Worm (Caenorhabditis elegans): Measurements from ENCODE around the gene W08A12.3.

DNA sequence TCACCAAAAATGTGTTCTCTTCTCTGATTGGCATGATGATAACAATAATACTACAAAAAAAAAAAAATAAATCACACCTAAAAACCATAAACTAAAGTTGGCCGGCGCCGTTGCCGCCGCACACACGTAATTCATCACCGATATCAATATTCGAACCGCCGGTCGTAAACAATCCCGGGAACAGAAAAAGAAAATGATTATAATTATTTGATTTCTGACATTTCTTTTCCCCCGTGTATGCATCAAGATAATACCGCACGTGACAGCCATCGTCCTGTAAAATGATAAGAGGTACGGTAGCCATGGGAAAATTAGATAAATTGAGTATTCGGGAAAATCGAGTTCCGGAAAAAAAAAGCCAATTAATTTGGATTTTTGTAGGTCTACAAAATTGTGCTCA lies 14.4 kb downstream of the W08A12.3 start:
- TF ChIP-seq pbrm-1 (GFP tag; IDR thresholded peaks at IDR 0.05) = no peak
- TF ChIP-seq pha-4 (tag; optimal IDR thresholded peaks at IDR 0.05) = no peak
- no peak for TF ChIP-seq ceh-91 (GFP tag; IDR thresholded peaks at IDR 0.05)
- TF ChIP-seq dpff-1 (tag; optimal IDR thresholded peaks at IDR 0.05) = no peak
